Worm (Caenorhabditis elegans) whole organism, L3 larva: ENCODE measurements around the gene vit-3.

ENCODE experiments used
- R02D3.7 ChIP-seq: fragments of 150-350 bp; optimal IDR thresholded peaks from 2 replicates; lab custom pipeline; 2014; ENCODE audit warnings: missing biosample characterization, missing genetic modification characterization
- ama-1 ChIP-seq: fragments of 150-350 bp; optimal IDR thresholded peaks from 2 replicates; lab custom pipeline; 2018
- ceh-16 ChIP-seq: sonication (generic microtip); optimal IDR thresholded peaks from 2 replicates; lab custom pipeline; 2017; ENCODE audit warnings: missing biosample characterization, missing genetic modification characterization
- ceh-28 ChIP-seq: fragments of 150-350 bp; optimal IDR thresholded peaks from 2 replicates; lab custom pipeline; 2014; ENCODE audit warnings: missing biosample characterization, missing genetic modification reagents, missing genetic modification characterization
- ceh-9 ChIP-seq: sonication (generic microtip); optimal IDR thresholded peaks from 2 replicates; lab custom pipeline; 2018; ENCODE audit warnings: missing biosample characterization, missing genetic modification characterization
- egl-5 ChIP-seq: fragments of 150-350 bp; optimal IDR thresholded peaks from 2 replicates; lab custom pipeline; 2017; ENCODE audit warnings: missing biosample characterization, missing genetic modification reagents, missing genetic modification characterization, inconsistent platforms
- elt-1 ChIP-seq: fragments of 150-350 bp; optimal IDR thresholded peaks from 2 replicates; lab custom pipeline; 2014; ENCODE audit warnings: missing biosample characterization, missing genetic modification characterization
- elt-2 ChIP-seq: sonication (generic microtip); optimal IDR thresholded peaks from 2 replicates; lab custom pipeline; 2016; ENCODE audit warnings: missing genetic modification reagents, mild to moderate bottlenecking, missing genetic modification characterization, missing compliant biosample characterization
- elt-3 ChIP-seq, 3 experiments: fragments of 150-350 bp in 1 of 3; sonication (generic microtip) in 2 of 3; optimal IDR thresholded peaks; 2 replicates in 2 of 3; 4 replicates in 1 of 3; lab custom pipeline; 2014 to 2017; ENCODE audit warnings: missing biosample characterization in 3 of 3, missing genetic modification characterization in 3 of 3
- eor-1 ChIP-seq, 2 experiments: fragments of 150-350 bp; optimal IDR thresholded peaks; 2 replicates each; lab custom pipeline; 2014 to 2018; ENCODE audit warnings: missing biosample characterization in 2 of 2, missing genetic modification characterization in 2 of 2
- fkh-2 ChIP-seq: fragments of 150-350 bp; optimal IDR thresholded peaks from 2 replicates; lab custom pipeline; 2014; ENCODE audit warnings: missing biosample characterization, missing genetic modification reagents, missing genetic modification characterization
- fos-1 ChIP-seq: fragments of 150-350 bp; optimal IDR thresholded peaks from 2 replicates; lab custom pipeline; 2014; ENCODE audit warnings: missing biosample characterization, missing genetic modification characterization
- jun-1 ChIP-seq: fragments of 150-350 bp; optimal IDR thresholded peaks from 2 replicates; lab custom pipeline; 2014; ENCODE audit warnings: missing biosample characterization, missing genetic modification reagents, missing genetic modification characterization
- lin-15B ChIP-seq: fragments of 150-350 bp; optimal IDR thresholded peaks from 2 replicates; lab custom pipeline; 2014; ENCODE audit warnings: missing biosample characterization, missing genetic modification characterization
- lin-39 ChIP-seq: fragments of 150-350 bp; optimal IDR thresholded peaks from 2 replicates; lab custom pipeline; 2018; ENCODE audit warnings: missing biosample characterization, missing genetic modification reagents, missing genetic modification characterization
- lsy-12 ChIP-seq: sonication (generic microtip); optimal IDR thresholded peaks from 2 replicates; lab custom pipeline; 2016; ENCODE audit warnings: mild to moderate bottlenecking, missing genetic modification characterization, missing compliant biosample characterization
- mdl-1 ChIP-seq: fragments of 150-350 bp; optimal IDR thresholded peaks from 2 replicates; lab custom pipeline; 2014; ENCODE audit warnings: missing biosample characterization, missing genetic modification characterization
- nfya-1 ChIP-seq: sonication (generic microtip); optimal IDR thresholded peaks from 2 replicates; lab custom pipeline; 2017; ENCODE audit warnings: missing genetic modification characterization, mild to moderate bottlenecking, missing compliant biosample characterization, antibody characterized with exemption, moderate library complexity; ENCODE audit not compliant: insufficient read depth
- nhr-11 ChIP-seq: fragments of 150-350 bp; optimal IDR thresholded peaks from 2 replicates; lab custom pipeline; 2014; ENCODE audit warnings: missing biosample characterization, missing genetic modification characterization
- nhr-12 ChIP-seq: fragments of 150-350 bp; optimal IDR thresholded peaks from 2 replicates; lab custom pipeline; 2014; ENCODE audit warnings: missing biosample characterization, missing genetic modification characterization
- nhr-25 ChIP-seq: sonication (generic microtip); optimal IDR thresholded peaks from 2 replicates; lab custom pipeline; 2017; ENCODE audit warnings: missing biosample characterization, missing genetic modification characterization
- nhr-28 ChIP-seq: fragments of 150-350 bp; optimal IDR thresholded peaks from 2 replicates; lab custom pipeline; 2014; ENCODE audit warnings: missing biosample characterization, missing genetic modification characterization
- nhr-43 ChIP-seq: sonication (generic microtip); optimal IDR thresholded peaks from 2 replicates; lab custom pipeline; 2016; ENCODE audit warnings: mild to moderate bottlenecking, missing genetic modification characterization, missing compliant biosample characterization; ENCODE audit not compliant: poor library complexity, severe bottlenecking
- nhr-67 ChIP-seq: fragments of 150-350 bp; optimal IDR thresholded peaks from 2 replicates; lab custom pipeline; 2014; ENCODE audit warnings: missing biosample characterization, missing genetic modification characterization
- nhr-76 ChIP-seq: fragments of 150-350 bp; sonication (generic microtip); optimal IDR thresholded peaks from 5 replicates; lab custom pipeline; 2014; ENCODE audit warnings: missing biosample characterization, missing genetic modification characterization
- nhr-77 ChIP-seq: fragments of 150-350 bp; optimal IDR thresholded peaks from 2 replicates; lab custom pipeline; 2014; ENCODE audit warnings: missing biosample characterization, missing genetic modification characterization
- pha-4 ChIP-seq: fragments of 150-350 bp; optimal IDR thresholded peaks from 2 replicates; lab custom pipeline; 2014; ENCODE audit warnings: missing biosample characterization, missing genetic modification reagents, missing genetic modification characterization
- pqm-1 ChIP-seq: fragments of 150-350 bp; optimal IDR thresholded peaks from 2 replicates; lab custom pipeline; 2017; ENCODE audit warnings: missing biosample characterization, missing genetic modification characterization, inconsistent platforms
- sea-2 ChIP-seq: fragments of 150-350 bp; sonication (generic microtip); optimal IDR thresholded peaks from 4 replicates; lab custom pipeline; 2014; ENCODE audit warnings: missing biosample characterization, missing genetic modification reagents, missing genetic modification characterization
- skn-1 ChIP-seq: fragments of 150-350 bp; optimal IDR thresholded peaks from 2 replicates; lab custom pipeline; 2014; ENCODE audit warnings: missing biosample characterization, missing genetic modification characterization
- tbx-2 ChIP-seq: sonication (generic microtip); optimal IDR thresholded peaks from 2 replicates; lab custom pipeline; 2016; ENCODE audit warnings: mild to moderate bottlenecking, missing genetic modification characterization, missing compliant biosample characterization
- unc-62 ChIP-seq: fragments of 150-350 bp; sonication (generic microtip); optimal IDR thresholded peaks from 4 replicates; lab custom pipeline; 2014; ENCODE audit warnings: missing biosample characterization, missing genetic modification reagents, missing genetic modification characterization
- zag-1 ChIP-seq: fragments of 150-350 bp; optimal IDR thresholded peaks from 2 replicates; lab custom pipeline; 2014; ENCODE audit warnings: missing biosample characterization, missing genetic modification characterization

vit-3 gene

DNA sequence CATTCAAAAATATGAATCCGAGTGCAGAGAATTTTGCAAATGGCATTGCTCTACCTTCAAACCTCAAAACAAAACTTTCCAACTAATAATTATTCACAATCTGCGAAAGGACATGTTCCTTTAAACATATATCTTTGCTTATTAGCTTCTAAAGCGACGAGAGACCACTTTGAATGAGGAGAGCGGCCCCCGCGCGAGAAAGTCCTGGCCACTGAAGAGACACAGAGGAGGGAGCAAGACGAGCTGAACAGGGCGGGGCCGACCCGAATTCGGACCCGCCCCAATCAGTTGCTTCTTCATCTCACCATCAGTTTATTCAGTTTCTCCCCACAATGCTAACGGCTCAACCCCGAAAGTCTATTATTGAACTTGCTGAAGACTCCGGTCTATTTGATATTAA, 13.3 kb upstream of the vit-3 start, which contains the start of gene T27A10.2:
TSS of gene T27A10.2 (plus strand) at position 333 of the 400 bp plus-strand sequence.
- TF ChIP-seq nfya-1 (tag; lab: Kevin White, UChicago), result no peak
- no peak for TF ChIP-seq pha-4 (tag; lab: Kevin White, UChicago)
- TF ChIP-seq nhr-43 (tag; lab: Kevin White, UChicago), result no peak
- TF ChIP-seq nhr-76 (tag; lab: Kevin White, UChicago), result no peak

DNA sequence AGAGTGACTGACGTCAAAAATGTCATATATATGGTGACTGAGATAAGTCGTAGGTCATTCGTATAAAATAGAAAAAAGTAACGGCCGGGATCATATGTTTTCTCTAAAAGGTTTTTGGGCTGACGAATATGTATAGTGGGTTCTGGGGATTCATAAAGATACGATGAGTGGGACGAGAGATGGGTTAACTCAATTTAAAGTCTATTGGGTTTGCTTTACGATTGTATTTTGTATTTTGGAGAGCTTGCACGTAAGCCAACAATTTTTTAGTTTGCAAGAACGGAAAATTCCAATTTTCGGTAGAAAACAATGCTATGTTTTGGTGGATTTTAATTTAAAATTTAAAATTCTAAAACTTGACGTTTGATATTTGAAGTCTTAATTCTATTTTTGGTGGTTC, 12.1 kb upstream of the vit-3 start:
- no peak for TF ChIP-seq nhr-11
- TF ChIP-seq elt-1 (tag; lab: Kevin White, UChicago), result no peak
- TF ChIP-seq nhr-76 (tag; lab: Kevin White, UChicago), result no peak
- TF ChIP-seq fkh-2 (tag; lab: Kevin White, UChicago), result no peak
- no peak for TF ChIP-seq pha-4 (tag; lab: Kevin White, UChicago)
- TF ChIP-seq egl-5 (tag; lab: Kevin White, UChicago), result no peak
- no peak for TF ChIP-seq skn-1
- no peak for TF ChIP-seq ceh-28 (tag; lab: Kevin White, UChicago)
- no peak for TF ChIP-seq nhr-67 (tag; lab: Kevin White, UChicago)
- TF ChIP-seq ceh-9 (tag; lab: Kevin White, UChicago), result no peak
- no peak for TF ChIP-seq nhr-43 (tag; lab: Kevin White, UChicago)

ce11 chrX:3583436-3583835, 11.1 kb upstream of the vit-3 start:
- TF ChIP-seq tbx-2 (tag; lab: Kevin White, UChicago) (no peak), unc-62 (GFP tag; lab: Kevin White, UChicago) (no peak), lsy-12 (tag; lab: Kevin White, UChicago) (no peak), nhr-25 (tag; lab: Kevin White, UChicago) (no peak), nhr-28 (no peak), zag-1 (tag; lab: Kevin White, UChicago) (no peak)

ce11 chrX:3581813-3582212, 9.5 kb upstream of the vit-3 start:
- no peak for TF ChIP-seq ama-1 (lab: Kevin White, UChicago)
- TF ChIP-seq fos-1, result no peak
- no peak for TF ChIP-seq nhr-12 (tag; lab: Kevin White, UChicago)
- TF ChIP-seq eor-1 (tag; optimal IDR thresholded peaks at IDR 0.05; lab: Kevin White, UChicago), result no peak
- TF ChIP-seq nhr-25 (tag; lab: Kevin White, UChicago), result no peak
- TF ChIP-seq lin-15B (tag; lab: Kevin White, UChicago), result no peak
- TF ChIP-seq R02D3.7 (tag; lab: Kevin White, UChicago), result no peak
- no peak for TF ChIP-seq sea-2
- TF ChIP-seq lsy-12 (tag; lab: Kevin White, UChicago), result no peak

- TF ChIP-seq elt-3 (tag; optimal IDR thresholded peaks at IDR 0.05; lab: Kevin White, UChicago) (peak in 1 of 3 experiments; percentile 67), jun-1 (tag; lab: Kevin White, UChicago) (peak; percentile 68), elt-2 (tag; lab: Kevin White, UChicago) (peak; percentile 99), ceh-28 (tag; lab: Kevin White, UChicago) (peak; percentile 3), pqm-1 (tag; lab: Kevin White, UChicago) (peak; percentile 100), fkh-2 (tag; lab: Kevin White, UChicago) (no peak), mdl-1 (tag; lab: Kevin White, UChicago) (no peak), pha-4 (tag; lab: Kevin White, UChicago) (peak; percentile 39), lin-39 (tag; lab: Kevin White, UChicago) (no peak), ceh-16 (tag; lab: Kevin White, UChicago) (no peak)
- TF ChIP-seq, all 47 proteins: peak for 6
These were observed 3.9 kb upstream of the vit-3 start, which contains the start of gene ckc-1 for ce11 chrX:3576239-3576638. ckc-1 (plus strand) TSS chrX:3576606.

DNA sequence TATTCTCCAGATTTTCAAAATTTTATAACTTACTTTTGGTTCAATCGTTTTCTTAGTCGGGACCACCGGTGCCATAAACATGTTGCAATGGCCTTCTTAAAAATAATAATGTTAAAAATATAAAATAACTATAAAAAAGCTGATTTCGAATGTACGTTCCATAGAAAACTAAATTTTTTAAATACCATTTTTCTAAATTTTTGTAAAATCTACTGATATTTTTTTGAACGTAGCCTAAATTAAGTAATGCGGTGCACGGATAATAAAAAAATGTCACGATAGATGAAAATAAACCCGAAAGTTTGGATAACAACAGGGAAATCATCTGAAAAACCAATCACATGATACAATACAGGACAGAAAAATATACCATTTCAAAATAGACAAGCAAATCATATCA, 1.1 kb upstream of the vit-3 start, which contains the start of gene T27A10.5:
TSS of gene T27A10.5 (minus strand) at position 101 of the 400 bp plus-strand sequence.
- TF ChIP-seq lin-39 (tag; lab: Kevin White, UChicago), result no peak
- TF ChIP-seq nhr-77 (tag; lab: Kevin White, UChicago), result no peak
